Fruit fly (Drosophila melanogaster) whole organism, embryonic: ENCODE results near the gene CG8861.

Experiments
- Aef1 ChIP-seq: fragments of 200-800 bp; sonication (Bioruptor generic); IDR thresholded peaks from 3 replicates; pipeline ENCODE4 v1.3.6; 2022; ENCODE audit warnings: missing biosample characterization, missing genetic modification characterization
- Asciz ChIP-seq: fragments of 200-800 bp; sonication (Bioruptor generic); optimal IDR thresholded peaks from 2 replicates; lab custom pipeline; 2017; ENCODE audit warnings: missing biosample characterization, mild to moderate bottlenecking, missing genetic modification characterization, missing genetic modification reagents
- Bteb2 ChIP-seq: fragments of 200-800 bp; sonication (Bioruptor generic); optimal IDR thresholded peaks from 2 replicates; lab custom pipeline; 2016; ENCODE audit warnings: missing biosample characterization, missing genetic modification characterization
- CG10431 ChIP-seq: fragments of 200-800 bp; sonication (Bioruptor generic); optimal IDR thresholded peaks from 3 replicates; lab custom pipeline; 2018; ENCODE audit warnings: missing biosample characterization, mild to moderate bottlenecking, missing genetic modification characterization
- CG12071 ChIP-seq: fragments of 200-800 bp; sonication (Bioruptor generic); optimal IDR thresholded peaks from 3 replicates; lab custom pipeline; 2018; ENCODE audit warnings: missing biosample characterization, mild to moderate bottlenecking, missing genetic modification characterization
- CG12104 ChIP-seq: fragments of 200-800 bp; sonication (Bioruptor generic); optimal IDR thresholded peaks from 3 replicates; lab custom pipeline; 2016; ENCODE audit warnings: missing biosample characterization, missing genetic modification characterization
- CG12155 ChIP-seq: fragments of 200-800 bp; sonication (Bioruptor generic); optimal IDR thresholded peaks from 3 replicates; lab custom pipeline; 2016; ENCODE audit warnings: missing biosample characterization, missing genetic modification characterization
- CG12769 ChIP-seq: fragments of 200-800 bp; sonication (Bioruptor generic); optimal IDR thresholded peaks from 2 replicates; lab custom pipeline; 2019; ENCODE audit warnings: missing biosample characterization, mild to moderate bottlenecking, missing genetic modification characterization, moderate library complexity
- CG14014 ChIP-seq: fragments of 200-800 bp; sonication (Bioruptor generic); IDR thresholded peaks from 2 replicates; pipeline ENCODE4 v1.3.6; 2022; ENCODE audit warnings: missing biosample characterization, missing genetic modification characterization
- CG16813 ChIP-seq: fragments of 200-800 bp; sonication (Bioruptor generic); IDR thresholded peaks from 3 replicates; pipeline ENCODE4 v1.3.6; 2022; ENCODE audit warnings: missing biosample characterization, missing genetic modification characterization; ENCODE audit not compliant: partially characterized antibody
- CG2116 ChIP-seq: fragments of 200-800 bp; sonication (Bioruptor generic); optimal IDR thresholded peaks from 3 replicates; lab custom pipeline; 2018; ENCODE audit warnings: missing biosample characterization, mild to moderate bottlenecking, missing genetic modification characterization
- CG2129 ChIP-seq: fragments of 200-800 bp; sonication (Bioruptor generic); IDR thresholded peaks from 2 replicates; pipeline ENCODE4 v1.3.6; 2022; ENCODE audit warnings: missing biosample characterization, missing genetic modification characterization; ENCODE audit not compliant: partially characterized antibody
- CG4424 ChIP-seq: fragments of 200-800 bp; sonication (Bioruptor generic); optimal IDR thresholded peaks from 3 replicates; lab custom pipeline; 2016; ENCODE audit warnings: missing biosample characterization, missing genetic modification characterization
- CG5953 ChIP-seq: fragments of 200-800 bp; sonication (Bioruptor generic); IDR thresholded peaks from 2 replicates; pipeline ENCODE4 v1.3.6; 2022; ENCODE audit warnings: missing biosample characterization, missing genetic modification characterization
- CG6654 ChIP-seq: fragments of 200-800 bp; sonication (Bioruptor generic); optimal IDR thresholded peaks from 2 replicates; lab custom pipeline; 2017; ENCODE audit warnings: missing biosample characterization, mild to moderate bottlenecking, missing genetic modification characterization
- CG6689 ChIP-seq: fragments of 200-800 bp; sonication (Bioruptor generic); IDR thresholded peaks from 2 replicates; pipeline ENCODE4 v1.3.6; 2022; ENCODE audit warnings: missing biosample characterization, missing genetic modification characterization
- CG9609 ChIP-seq: fragments of 200-800 bp; sonication (Bioruptor generic); optimal IDR thresholded peaks from 3 replicates; lab custom pipeline; 2016; ENCODE audit warnings: missing biosample characterization, missing genetic modification characterization
- CG9797 ChIP-seq: fragments of 200-800 bp; sonication (Bioruptor generic); optimal IDR thresholded peaks from 3 replicates; lab custom pipeline; 2018; ENCODE audit warnings: missing biosample characterization, mild to moderate bottlenecking, missing genetic modification characterization
- CoRest ChIP-seq: fragments of 200-800 bp; sonication (Bioruptor generic); optimal IDR thresholded peaks from 3 replicates; lab custom pipeline; 2018; ENCODE audit warnings: missing biosample characterization, mild to moderate bottlenecking, missing genetic modification characterization, moderate library complexity
- D19B ChIP-seq: fragments of 200-800 bp; sonication (Bioruptor generic); optimal IDR thresholded peaks from 2 replicates; lab custom pipeline; 2017; ENCODE audit warnings: missing biosample characterization, mild to moderate bottlenecking, missing genetic modification characterization
- Dek ChIP-seq: fragments of 200-800 bp; sonication (Bioruptor generic); optimal IDR thresholded peaks from 3 replicates; lab custom pipeline; 2019; ENCODE audit warnings: missing biosample characterization, mild to moderate bottlenecking, missing genetic modification characterization, moderate library complexity
- Dref ChIP-seq: fragments of 200-800 bp; sonication (Bioruptor generic); IDR thresholded peaks from 2 replicates; pipeline ENCODE4 v1.3.6; 2022; ENCODE audit warnings: missing biosample characterization, missing genetic modification characterization
- Ets65A ChIP-seq: fragments of 200-800 bp; sonication (Bioruptor generic); peaks from one replicate; lab custom pipeline; 2016; ENCODE audit warnings: missing biosample characterization, missing genetic modification characterization
- Hmx ChIP-seq: fragments of 200-800 bp; sonication (Bioruptor generic); optimal IDR thresholded peaks from 2 replicates; lab custom pipeline; 2016; ENCODE audit warnings: missing biosample characterization, missing genetic modification characterization
- MESR4 ChIP-seq: fragments of 200-800 bp; sonication (Bioruptor generic); optimal IDR thresholded peaks from 2 replicates; lab custom pipeline; 2018; ENCODE audit warnings: missing biosample characterization, mild to moderate bottlenecking, missing genetic modification characterization, moderate library complexity
- Myb ChIP-seq: fragments of 200-800 bp; sonication (Bioruptor generic); optimal IDR thresholded peaks from 2 replicates; lab custom pipeline; 2016; ENCODE audit warnings: missing biosample characterization, missing genetic modification characterization
- Poxn ChIP-seq: fragments of 200-800 bp; sonication (Bioruptor generic); IDR thresholded peaks from 2 replicates; pipeline ENCODE4 v1.3.6; 2022; ENCODE audit warnings: missing biosample characterization, missing genetic modification characterization
- Sin3A ChIP-seq: fragments of >200 bp; optimal IDR thresholded peaks from 2 replicates; lab custom pipeline; 2018
- Spps ChIP-seq: fragments of 200-800 bp; sonication (Bioruptor generic); optimal IDR thresholded peaks from 2 replicates; lab custom pipeline; 2018; ENCODE audit warnings: missing biosample characterization, mild to moderate bottlenecking, missing genetic modification characterization
- ap ChIP-seq: fragments of 200-800 bp; sonication (Bioruptor generic); IDR thresholded peaks from 2 replicates; pipeline ENCODE4 v1.3.6; 2022; ENCODE audit warnings: missing biosample characterization, missing genetic modification characterization
- ato ChIP-seq: fragments of 200-800 bp; sonication (Bioruptor generic); IDR thresholded peaks from 2 replicates; pipeline ENCODE4 v1.3.6; 2022; ENCODE audit warnings: missing biosample characterization, missing genetic modification characterization; ENCODE audit not compliant: partially characterized antibody
- bab2 ChIP-seq: fragments of 200-800 bp; sonication (Bioruptor generic); optimal IDR thresholded peaks from 2 replicates; lab custom pipeline; 2016; ENCODE audit warnings: missing biosample characterization, missing genetic modification characterization
- bcd ChIP-seq: fragments of 200-800 bp; sonication (Bioruptor generic); optimal IDR thresholded peaks from 2 replicates; lab custom pipeline; 2017; ENCODE audit warnings: missing biosample characterization, mild to moderate bottlenecking, missing genetic modification characterization
- br ChIP-seq: fragments of >200 bp; optimal IDR thresholded peaks from 2 replicates; lab custom pipeline; 2017
- dan ChIP-seq: fragments of 200-800 bp; sonication (Bioruptor generic); IDR thresholded peaks from 2 replicates; pipeline ENCODE4 v1.3.6; 2022; ENCODE audit warnings: missing biosample characterization, missing genetic modification characterization
- dm ChIP-seq: fragments of 200-800 bp; sonication (Bioruptor generic); optimal IDR thresholded peaks from 3 replicates; lab custom pipeline; 2016; ENCODE audit warnings: missing biosample characterization, missing genetic modification characterization
- eyg ChIP-seq: fragments of 200-800 bp; sonication (Bioruptor generic); optimal IDR thresholded peaks from 3 replicates; lab custom pipeline; 2016; ENCODE audit warnings: missing biosample characterization, missing genetic modification characterization
- fd64A ChIP-seq: fragments of 200-800 bp; sonication (Bioruptor generic); optimal IDR thresholded peaks from 3 replicates; lab custom pipeline; 2018; ENCODE audit warnings: missing biosample characterization, mild to moderate bottlenecking, missing genetic modification characterization
- fu2 ChIP-seq: fragments of 200-800 bp; sonication (Bioruptor generic); optimal IDR thresholded peaks from 2 replicates; lab custom pipeline; 2016; ENCODE audit warnings: missing biosample characterization, missing genetic modification characterization
- gsb ChIP-seq: fragments of 200-800 bp; sonication (Bioruptor generic); IDR thresholded peaks from 2 replicates; pipeline ENCODE4 v1.3.6; 2022; ENCODE audit warnings: missing biosample characterization, missing genetic modification characterization
- ham ChIP-seq: fragments of 200-800 bp; sonication (Bioruptor generic); IDR thresholded peaks from 2 replicates; pipeline ENCODE4 v1.3.6; 2022; ENCODE audit warnings: missing biosample characterization, missing genetic modification characterization
- lmd ChIP-seq: fragments of 200-800 bp; sonication (Bioruptor generic); IDR thresholded peaks from 2 replicates; pipeline ENCODE4 v1.3.6; 2022; ENCODE audit warnings: missing biosample characterization, missing genetic modification characterization
- mam ChIP-seq: fragments of 200-800 bp; sonication (Bioruptor generic); optimal IDR thresholded peaks from 3 replicates; lab custom pipeline; 2016; ENCODE audit warnings: missing biosample characterization, missing genetic modification characterization
- nerfin-1 ChIP-seq: fragments of 200-800 bp; sonication (Bioruptor generic); optimal IDR thresholded peaks from 3 replicates; lab custom pipeline; 2019; ENCODE audit warnings: missing biosample characterization, mild to moderate bottlenecking, missing genetic modification characterization, moderate library complexity
- pum ChIP-seq: fragments of 200-800 bp; sonication (Bioruptor generic); optimal IDR thresholded peaks from 2 replicates; lab custom pipeline; 2016; ENCODE audit warnings: missing biosample characterization, missing genetic modification characterization
- ranshi ChIP-seq: fragments of 200-800 bp; sonication (Bioruptor generic); IDR thresholded peaks from 2 replicates; pipeline ENCODE4 v1.3.6; 2022; ENCODE audit warnings: missing biosample characterization, missing genetic modification characterization
- run ChIP-seq: fragments of 200-800 bp; sonication (Bioruptor generic); optimal IDR thresholded peaks from 3 replicates; lab custom pipeline; 2018; ENCODE audit warnings: missing biosample characterization, mild to moderate bottlenecking, missing genetic modification characterization
- seq ChIP-seq: fragments of 200-800 bp; sonication (Bioruptor generic); IDR thresholded peaks from 2 replicates; pipeline ENCODE4 v1.3.6; 2022; ENCODE audit warnings: missing biosample characterization, missing genetic modification characterization
- sqz ChIP-seq: fragments of 200-800 bp; sonication (Bioruptor generic); optimal IDR thresholded peaks from 3 replicates; lab custom pipeline; 2018; ENCODE audit warnings: missing biosample characterization, mild to moderate bottlenecking, missing genetic modification characterization
- tap ChIP-seq: fragments of 200-800 bp; optimal IDR thresholded peaks from 3 replicates; lab custom pipeline; 2019; ENCODE audit warnings: missing biosample characterization, mild to moderate bottlenecking, missing genetic modification characterization, moderate library complexity
- zen ChIP-seq: fragments of 200-800 bp; sonication (Bioruptor generic); optimal IDR thresholded peaks from 3 replicates; lab custom pipeline; 2018; ENCODE audit warnings: missing biosample characterization, mild to moderate bottlenecking, missing genetic modification characterization, moderate library complexity

CG8861 gene

DNA sequence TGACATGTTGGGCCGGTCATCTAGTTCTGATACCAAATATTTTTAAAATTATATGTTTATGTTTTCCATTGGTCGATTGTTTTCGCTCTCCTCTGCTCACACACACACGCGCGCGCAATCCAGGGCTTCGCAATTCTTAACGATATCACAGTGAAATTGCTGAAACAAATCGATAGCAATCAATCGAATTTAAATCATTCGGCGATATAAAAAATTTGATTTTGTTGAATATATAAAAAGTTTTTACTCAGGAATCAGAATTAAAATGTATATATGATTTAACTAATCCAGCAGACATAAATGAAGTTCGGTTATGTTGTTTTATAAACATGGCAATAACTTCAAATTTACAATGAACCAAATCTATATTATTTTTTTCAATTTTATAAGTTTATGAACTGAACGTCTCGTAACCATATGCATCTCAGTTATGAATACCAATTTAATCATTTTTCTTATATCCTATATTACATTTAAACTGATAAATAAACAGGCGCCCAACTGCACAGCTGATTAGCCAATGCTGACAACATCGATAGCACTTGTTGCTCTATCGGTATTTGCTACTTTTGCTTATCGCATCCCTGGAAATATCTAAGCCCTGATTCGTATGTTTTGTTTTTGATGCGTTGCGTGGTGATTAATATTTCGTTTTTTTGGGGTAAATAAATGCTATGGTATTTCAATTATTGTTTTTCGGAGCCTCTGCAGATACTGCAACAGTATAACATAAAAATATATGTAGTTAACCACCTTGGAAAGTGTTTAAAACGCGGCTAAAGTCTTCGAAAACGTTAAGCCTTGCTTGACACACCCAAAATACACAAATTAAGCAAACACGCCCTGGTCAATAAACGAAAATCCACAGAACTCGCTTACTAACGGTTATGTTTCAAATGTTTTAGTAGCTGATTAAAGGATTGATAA is 6.5 kb upstream of the CG8861 start, which contains the start of the genes Aduk and pasi2 (continued):
- TF ChIP-seq Poxn (GFP tag; lab: Robert Waterston, UW) (no peak), eyg (GFP tag; lab: Kevin White, UChicago) (no peak), MESR4 (GFP tag; lab: Kevin White, UChicago) (peak; percentile 59), CG12104 (peak; percentile 25), dan (GFP tag; lab: Robert Waterston, UW) (no peak), fu2 (GFP tag; lab: Kevin White, UChicago) (no peak), Bteb2 (GFP tag; lab: Kevin White, UChicago) (no peak), ham (no peak), CG2129 (GFP tag; lab: Robert Waterston, UW) (peak; percentile 38), pum (GFP tag; lab: Kevin White, UChicago) (no peak), Ets65A (GFP tag; lab: Kevin White, UChicago) (no peak), CG14014 (GFP tag; lab: Robert Waterston, UW) (peak; percentile 35; the same call in 1 of the 2 replicates), CG16813 (GFP tag; lab: Robert Waterston, UW) (peak; percentile 69), CG12769 (tag; lab: Kevin White, UChicago) (no peak), CG10431 (GFP tag; lab: Kevin White, UChicago) (no peak), mam (no peak), Asciz (GFP tag; lab: Kevin White, UChicago) (peak; percentile 13), CG2116 (GFP tag; lab: Kevin White, UChicago) (peak; percentile 88), bcd (GFP tag; lab: Kevin White, UChicago) (peak; percentile 3), ap (GFP tag; lab: Robert Waterston, UW) (no peak), CG6689 (GFP tag; lab: Robert Waterston, UW) (no peak), CG12071 (no peak), zen (no peak), lmd (GFP tag; lab: Robert Waterston, UW) (no peak), seq (no peak), Hmx (GFP tag; lab: Kevin White, UChicago) (no peak), Spps (tag; lab: Kevin White, UChicago) (no peak), CG9609 (GFP tag; lab: Kevin White, UChicago) (no peak), D19B (no peak), run (tag; lab: Kevin White, UChicago) (no peak), CG4424 (GFP tag; lab: Kevin White, UChicago) (no peak), ato (GFP tag; lab: Robert Waterston, UW) (peak; percentile 65), ranshi (GFP tag; lab: Robert Waterston, UW) (no peak), dm (no peak), CG6654 (no peak), Aef1 (no peak), br (lab: Kevin White, UChicago) (no peak), sqz (GFP tag; lab: Kevin White, UChicago) (peak; percentile 9), CG9797 (GFP tag; lab: Kevin White, UChicago) (peak; percentile 3), bab2 (peak; percentile 22), Dek (tag; lab: Kevin White, UChicago) (peak; percentile 43), Dref (peak; percentile 90), CG12155 (GFP tag; lab: Kevin White, UChicago) (no peak), gsb (GFP tag; lab: Robert Waterston, UW) (no peak), tap (no peak), CoRest (tag; lab: Kevin White, UChicago) (peak; percentile 45), Myb (no peak), nerfin-1 (peak; percentile 99), fd64A (GFP tag; lab: Kevin White, UChicago) (no peak), Sin3A (lab: Kevin White, UChicago) (peak; percentile 34), CG5953 (GFP tag; lab: Robert Waterston, UW) (no peak)
